Fruit fly (Drosophila melanogaster) whole organism, embryonic: Measurements from ENCODE around the gene CG34149.
A peak's percentile ranks its signal among the peaks of the same experiment; 100 is the strongest.

ENCODE experiments used
- C15 ChIP-seq: fragments of 200-800 bp; sonication (Bioruptor generic); IDR thresholded peaks from 3 replicates; pipeline ENCODE4 v1.3.6; 2022; ENCODE audit warnings: missing biosample characterization, missing genetic modification characterization
- CG11085 ChIP-seq: fragments of 200-800 bp; sonication (Bioruptor generic); IDR thresholded peaks from 2 replicates; pipeline ENCODE4 v1.3.6; 2022; ENCODE audit warnings: missing biosample characterization, missing genetic modification characterization
- CG11456 ChIP-seq: fragments of 200-800 bp; sonication (Bioruptor generic); IDR thresholded peaks from 3 replicates; pipeline ENCODE4 v1.3.6; 2022; ENCODE audit warnings: missing biosample characterization, missing genetic modification characterization
- CG11723 ChIP-seq: fragments of 200-800 bp; sonication (Bioruptor generic); optimal IDR thresholded peaks from 2 replicates; lab custom pipeline; 2017; ENCODE audit warnings: missing biosample characterization, mild to moderate bottlenecking, missing genetic modification characterization
- CG1233 ChIP-seq: fragments of 200-800 bp; sonication (Bioruptor generic); optimal IDR thresholded peaks from 4 replicates; lab custom pipeline; 2018; ENCODE audit warnings: missing biosample characterization, mild to moderate bottlenecking, missing genetic modification characterization
- CG13296 ChIP-seq: fragments of 200-800 bp; sonication (Bioruptor generic); optimal IDR thresholded peaks from 3 replicates; lab custom pipeline; 2018; ENCODE audit warnings: missing biosample characterization, mild to moderate bottlenecking, missing genetic modification characterization
- CG14710 ChIP-seq: fragments of 200-800 bp; sonication (Bioruptor generic); optimal IDR thresholded peaks from 3 replicates; lab custom pipeline; 2019; ENCODE audit warnings: missing biosample characterization, mild to moderate bottlenecking, missing genetic modification characterization, moderate library complexity
- CG15011 ChIP-seq: fragments of 200-800 bp; sonication (Bioruptor generic); optimal IDR thresholded peaks from 3 replicates; lab custom pipeline; 2018; ENCODE audit warnings: missing biosample characterization, mild to moderate bottlenecking, missing genetic modification characterization
- CG17912 ChIP-seq: fragments of 200-800 bp; sonication (Bioruptor generic); optimal IDR thresholded peaks from 2 replicates; lab custom pipeline; 2018; ENCODE audit warnings: missing biosample characterization, mild to moderate bottlenecking, missing genetic modification characterization
- CG1832 ChIP-seq: fragments of 200-800 bp; sonication (Bioruptor generic); optimal IDR thresholded peaks from 2 replicates; lab custom pipeline; 2017; ENCODE audit warnings: missing biosample characterization, mild to moderate bottlenecking, missing genetic modification characterization, inconsistent platforms
- CG2116 ChIP-seq: fragments of 200-800 bp; sonication (Bioruptor generic); optimal IDR thresholded peaks from 3 replicates; lab custom pipeline; 2018; ENCODE audit warnings: missing biosample characterization, mild to moderate bottlenecking, missing genetic modification characterization
- CG2678 ChIP-seq: fragments of 200-800 bp; sonication (Bioruptor generic); optimal IDR thresholded peaks from 3 replicates; lab custom pipeline; 2019; ENCODE audit warnings: missing biosample characterization, mild to moderate bottlenecking, missing genetic modification characterization, moderate library complexity
- CG33213 ChIP-seq: fragments of 200-800 bp; sonication (Bioruptor generic); optimal IDR thresholded peaks from 3 replicates; lab custom pipeline; 2016; ENCODE audit warnings: missing biosample characterization, missing genetic modification characterization
- CG34422 ChIP-seq: fragments of 200-800 bp; sonication (Bioruptor generic); IDR thresholded peaks from 3 replicates; pipeline ENCODE4 v1.3.6; 2022; ENCODE audit warnings: missing biosample characterization, missing genetic modification characterization
- CG43689 ChIP-seq: fragments of 200-800 bp; sonication (Bioruptor generic); IDR thresholded peaks from 2 replicates; pipeline ENCODE4 v1.3.6; 2022; ENCODE audit warnings: missing biosample characterization, missing genetic modification characterization
- CG7928 ChIP-seq: fragments of 200-800 bp; sonication (Bioruptor generic); optimal IDR thresholded peaks from 2 replicates; lab custom pipeline; 2017; ENCODE audit warnings: missing biosample characterization, mild to moderate bottlenecking, missing genetic modification characterization
- CG8765 ChIP-seq: fragments of 200-800 bp; sonication (Bioruptor generic); IDR thresholded peaks from 2 replicates; pipeline ENCODE4 v1.3.6; 2022; ENCODE audit warnings: missing biosample characterization, missing genetic modification characterization
- CG9437 ChIP-seq: fragments of 200-800 bp; sonication (Bioruptor generic); optimal IDR thresholded peaks from 2 replicates; lab custom pipeline; 2018; ENCODE audit warnings: missing biosample characterization, mild to moderate bottlenecking, missing genetic modification characterization
- CG9797 ChIP-seq: fragments of 200-800 bp; sonication (Bioruptor generic); optimal IDR thresholded peaks from 3 replicates; lab custom pipeline; 2018; ENCODE audit warnings: missing biosample characterization, mild to moderate bottlenecking, missing genetic modification characterization
- CTCF ChIP-seq: fragments of 200-800 bp; sonication (Bioruptor generic); optimal IDR thresholded peaks from 2 replicates; lab custom pipeline; 2017; ENCODE audit warnings: missing biosample characterization, mild to moderate bottlenecking, missing genetic modification characterization, moderate library complexity
- E2f2 ChIP-seq: fragments of 200-800 bp; sonication (Bioruptor generic); IDR thresholded peaks from 2 replicates; pipeline ENCODE4 v1.3.6; 2022; ENCODE audit warnings: missing biosample characterization, missing genetic modification characterization
- GATAe ChIP-seq: fragments of 200-800 bp; sonication (Bioruptor generic); conservative IDR thresholded peaks from 2 replicates; pipeline ENCODE4 v1.3.6; 2022; ENCODE audit warnings: missing biosample characterization, missing genetic modification characterization
- Gug ChIP-seq: fragments of 200-800 bp; sonication (Bioruptor generic); IDR thresholded peaks from 4 replicates; pipeline ENCODE4 v1.3.6; 2022; ENCODE audit warnings: missing biosample characterization, missing genetic modification characterization
- HLH4C ChIP-seq: fragments of 200-800 bp; sonication (Bioruptor generic); IDR thresholded peaks from 3 replicates; pipeline ENCODE4 v1.3.6; 2022; ENCODE audit warnings: missing biosample characterization, missing genetic modification characterization; ENCODE audit not compliant: partially characterized antibody
- Hmr ChIP-seq: fragments of 200-800 bp; sonication (Bioruptor generic); optimal IDR thresholded peaks from 3 replicates; lab custom pipeline; 2017; ENCODE audit warnings: mild to moderate bottlenecking, missing biosample characterization, missing genetic modification reagents, missing genetic modification characterization
- NC2α ChIP-seq: fragments of 200-800 bp; sonication (Bioruptor generic); optimal IDR thresholded peaks from 2 replicates; lab custom pipeline; 2016; ENCODE audit warnings: missing biosample characterization, missing genetic modification characterization
- Neu2 ChIP-seq: fragments of 200-800 bp; sonication (Bioruptor generic); optimal IDR thresholded peaks from 3 replicates; lab custom pipeline; 2016; ENCODE audit warnings: missing biosample characterization, missing genetic modification characterization, borderline replicate concordance
- Nf-YC ChIP-seq: fragments of 200-800 bp; optimal IDR thresholded peaks from 3 replicates; lab custom pipeline; 2019; ENCODE audit warnings: missing biosample characterization, mild to moderate bottlenecking, missing genetic modification characterization, moderate library complexity
- Opbp ChIP-seq: fragments of 200-800 bp; sonication (Bioruptor generic); IDR thresholded peaks from 3 replicates; pipeline ENCODE4 v1.3.6; 2022; ENCODE audit warnings: missing biosample characterization, missing genetic modification characterization; ENCODE audit not compliant: partially characterized antibody
- PHDP ChIP-seq: fragments of 200-800 bp; sonication (Bioruptor generic); optimal IDR thresholded peaks from 3 replicates; lab custom pipeline; 2018; ENCODE audit warnings: missing biosample characterization, mild to moderate bottlenecking, missing genetic modification characterization, moderate library complexity
- Scr ChIP-seq: fragments of 200-800 bp; sonication (Bioruptor generic); IDR thresholded peaks from 2 replicates; pipeline ENCODE4 v1.3.6; 2022; ENCODE audit warnings: missing biosample characterization, missing genetic modification characterization; ENCODE audit not compliant: partially characterized antibody
- Sox100B ChIP-seq: fragments of 200-800 bp; sonication (Bioruptor generic); optimal IDR thresholded peaks from 3 replicates; lab custom pipeline; 2018; ENCODE audit warnings: missing biosample characterization, mild to moderate bottlenecking, missing genetic modification characterization
- Sox102F ChIP-seq: fragments of 200-800 bp; sonication (Bioruptor generic); optimal IDR thresholded peaks from 2 replicates; lab custom pipeline; 2018; ENCODE audit warnings: missing biosample characterization, mild to moderate bottlenecking, missing genetic modification characterization, moderate library complexity
- Xrp1 ChIP-seq: fragments of 200-800 bp; sonication (Bioruptor generic); IDR thresholded peaks from 2 replicates; pipeline ENCODE4 v1.3.6; 2022; ENCODE audit warnings: missing biosample characterization, missing genetic modification characterization
- al ChIP-seq: fragments of 200-800 bp; sonication (Bioruptor generic); IDR thresholded peaks from 2 replicates; pipeline ENCODE4 v1.3.6; 2022; ENCODE audit warnings: missing biosample characterization, missing genetic modification characterization
- ato ChIP-seq: fragments of 200-800 bp; sonication (Bioruptor generic); IDR thresholded peaks from 2 replicates; pipeline ENCODE4 v1.3.6; 2022; ENCODE audit warnings: missing biosample characterization, missing genetic modification characterization; ENCODE audit not compliant: partially characterized antibody
- bbx ChIP-seq: fragments of 200-800 bp; sonication (Bioruptor generic); IDR thresholded peaks from 2 replicates; pipeline ENCODE4 v1.3.6; 2022; ENCODE audit warnings: missing biosample characterization, missing genetic modification characterization; ENCODE audit not compliant: partially characterized antibody
- crp ChIP-seq, 2 experiments: fragments of 200-800 bp; sonication (Bioruptor generic); optimal IDR thresholded peaks; 2 replicates in 1 of 2; 3 replicates in 1 of 2; lab custom pipeline; 2017; ENCODE audit warnings: missing biosample characterization in 2 of 2, missing genetic modification characterization in 2 of 2, mild to moderate bottlenecking in 1 of 2, moderate library complexity in 1 of 2
- fd64A ChIP-seq: fragments of 200-800 bp; sonication (Bioruptor generic); optimal IDR thresholded peaks from 3 replicates; lab custom pipeline; 2018; ENCODE audit warnings: missing biosample characterization, mild to moderate bottlenecking, missing genetic modification characterization
- fd96Cb ChIP-seq: fragments of 200-800 bp; sonication (Bioruptor generic); optimal IDR thresholded peaks from 2 replicates; lab custom pipeline; 2018; ENCODE audit warnings: missing biosample characterization, mild to moderate bottlenecking, missing genetic modification characterization, moderate library complexity
- hb ChIP-seq: fragments of 200-800 bp; sonication (Bioruptor generic); IDR thresholded peaks from 3 replicates; pipeline ENCODE4 v1.3.6; 2022; ENCODE audit warnings: missing biosample characterization, missing genetic modification characterization; ENCODE audit not compliant: partially characterized antibody
- ken ChIP-seq: fragments of 200-800 bp; sonication (Bioruptor generic); IDR thresholded peaks from 3 replicates; pipeline ENCODE4 v1.3.6; 2022; ENCODE audit warnings: missing biosample characterization, missing genetic modification characterization
- pzg ChIP-seq: fragments of 200-800 bp; sonication (Bioruptor generic); optimal IDR thresholded peaks from 3 replicates; lab custom pipeline; 2018; ENCODE audit warnings: missing biosample characterization, mild to moderate bottlenecking, missing genetic modification characterization, moderate library complexity
- rib ChIP-seq: fragments of 200-800 bp; sonication (Bioruptor generic); IDR thresholded peaks from 2 replicates; pipeline ENCODE4 v1.3.6; 2022; ENCODE audit warnings: missing biosample characterization, missing genetic modification characterization
- seq ChIP-seq: fragments of 200-800 bp; sonication (Bioruptor generic); IDR thresholded peaks from 2 replicates; pipeline ENCODE4 v1.3.6; 2022; ENCODE audit warnings: missing biosample characterization, missing genetic modification characterization
- sr ChIP-seq: fragments of 200-800 bp; sonication (Bioruptor generic); IDR thresholded peaks from 3 replicates; pipeline ENCODE4 v1.3.6; 2022; ENCODE audit warnings: missing biosample characterization, missing genetic modification characterization
- sug ChIP-seq: fragments of 200-800 bp; optimal IDR thresholded peaks from 2 replicates; lab custom pipeline; 2019; ENCODE audit warnings: missing biosample characterization, mild to moderate bottlenecking, missing genetic modification characterization, moderate library complexity
- ttk ChIP-seq: fragments of 200-800 bp; sonication (Bioruptor generic); IDR thresholded peaks from 2 replicates; pipeline ENCODE4 v2.1.2; 2022; ENCODE audit warnings: missing biosample characterization, missing genetic modification characterization
- unc-4 ChIP-seq: fragments of 200-800 bp; sonication (Bioruptor generic); IDR thresholded peaks from 2 replicates; pipeline ENCODE4 v1.3.6; 2022; ENCODE audit warnings: missing biosample characterization, missing genetic modification characterization; ENCODE audit not compliant: partially characterized antibody
- wek ChIP-seq: fragments of 200-800 bp; sonication (Bioruptor generic); optimal IDR thresholded peaks from 3 replicates; lab custom pipeline; 2018; ENCODE audit warnings: missing biosample characterization, mild to moderate bottlenecking, missing genetic modification characterization, moderate library complexity
- zen2 ChIP-seq: fragments of 200-800 bp; sonication (Bioruptor generic); IDR thresholded peaks from 3 replicates; pipeline ENCODE4 v1.3.6; 2022; ENCODE audit warnings: missing biosample characterization, missing genetic modification characterization; ENCODE audit not compliant: partially characterized antibody

Gene CG34149

dm6 chr3R:22379942-22380341 is at the start of gene CG34149 (continued):
- TF ChIP-seq CG11456 (GFP tag; lab: Robert Waterston, UW) (no peak), CG11085 (GFP tag; lab: Robert Waterston, UW) (no peak), zen2 (GFP tag; lab: Robert Waterston, UW) (peak; percentile 41; the same call in 2 of the 3 replicates), pzg (GFP tag; lab: Kevin White, UChicago) (peak; percentile 28), CG11723 (no peak), E2f2 (GFP tag; lab: Robert Waterston, UW) (peak; percentile 84), Scr (GFP tag; lab: Robert Waterston, UW) (peak; percentile 59), CG9437 (no peak), GATAe (GFP tag; lab: Robert Waterston, UW) (no peak), CG9797 (GFP tag; lab: Kevin White, UChicago) (no peak), al (GFP tag; lab: Robert Waterston, UW) (no peak), Opbp (GFP tag; lab: Robert Waterston, UW) (peak; percentile 10; the same call in 2 of the 3 replicates), Sox102F (GFP tag; lab: Kevin White, UChicago) (no peak), CG2678 (tag; lab: Kevin White, UChicago) (no peak), ken (GFP tag; lab: Robert Waterston, UW) (no peak), CG33213 (GFP tag; lab: Kevin White, UChicago) (no peak), CG17912 (GFP tag; lab: Kevin White, UChicago) (no peak), HLH4C (GFP tag; lab: Robert Waterston, UW) (peak; percentile 74), wek (GFP tag; lab: Kevin White, UChicago) (no peak), Xrp1 (GFP tag; lab: Robert Waterston, UW) (no peak), Hmr (GFP tag; lab: Kevin White, UChicago) (no peak), C15 (GFP tag; lab: Robert Waterston, UW) (no peak), CG1832 (no peak), ato (GFP tag; lab: Robert Waterston, UW) (peak; percentile 34; the same call in 1 of the 2 replicates), CG8765 (GFP tag; lab: Robert Waterston, UW) (no peak), CG7928 (GFP tag; lab: Kevin White, UChicago) (no peak), fd64A (no peak), Gug (GFP tag; lab: Robert Waterston, UW) (no peak), NC2α (GFP tag; lab: Kevin White, UChicago) (no peak), sug (tag; lab: Kevin White, UChicago) (no peak), PHDP (tag; lab: Kevin White, UChicago) (no peak), fd96Cb (no peak), CTCF (GFP tag; lab: Kevin White, UChicago) (no peak), Sox100B (GFP tag; lab: Kevin White, UChicago) (no peak), sr (GFP tag; lab: Robert Waterston, UW) (no peak), CG2116 (GFP tag; lab: Kevin White, UChicago) (peak; percentile 18), Nf-YC (tag; lab: Kevin White, UChicago) (no peak), bbx (GFP tag; lab: Robert Waterston, UW) (peak; percentile 61), seq (GFP tag; lab: Robert Waterston, UW) (no peak), CG13296 (GFP tag; lab: Kevin White, UChicago) (no peak), CG1233 (GFP tag; lab: Kevin White, UChicago) (no peak), ttk (GFP tag; lab: Robert Waterston, UW) (no peak), CG34422 (GFP tag; lab: Robert Waterston, UW) (no peak), CG43689 (no peak), CG14710 (tag; lab: Kevin White, UChicago) (no peak), crp (GFP tag; optimal IDR thresholded peaks at IDR 0.05; lab: Kevin White, UChicago) (peak in 1 of 2 experiments; percentile 84), CG15011 (GFP tag; lab: Kevin White, UChicago) (no peak), hb (GFP tag; lab: Robert Waterston, UW) (no peak), Neu2 (GFP tag; lab: Kevin White, UChicago) (no peak), rib (no peak), unc-4 (GFP tag; lab: Robert Waterston, UW) (peak; percentile 55)
